Fruit fly (Drosophila melanogaster): Measurements from ENCODE around the gene Iml1.

Iml1 gene

DNA sequence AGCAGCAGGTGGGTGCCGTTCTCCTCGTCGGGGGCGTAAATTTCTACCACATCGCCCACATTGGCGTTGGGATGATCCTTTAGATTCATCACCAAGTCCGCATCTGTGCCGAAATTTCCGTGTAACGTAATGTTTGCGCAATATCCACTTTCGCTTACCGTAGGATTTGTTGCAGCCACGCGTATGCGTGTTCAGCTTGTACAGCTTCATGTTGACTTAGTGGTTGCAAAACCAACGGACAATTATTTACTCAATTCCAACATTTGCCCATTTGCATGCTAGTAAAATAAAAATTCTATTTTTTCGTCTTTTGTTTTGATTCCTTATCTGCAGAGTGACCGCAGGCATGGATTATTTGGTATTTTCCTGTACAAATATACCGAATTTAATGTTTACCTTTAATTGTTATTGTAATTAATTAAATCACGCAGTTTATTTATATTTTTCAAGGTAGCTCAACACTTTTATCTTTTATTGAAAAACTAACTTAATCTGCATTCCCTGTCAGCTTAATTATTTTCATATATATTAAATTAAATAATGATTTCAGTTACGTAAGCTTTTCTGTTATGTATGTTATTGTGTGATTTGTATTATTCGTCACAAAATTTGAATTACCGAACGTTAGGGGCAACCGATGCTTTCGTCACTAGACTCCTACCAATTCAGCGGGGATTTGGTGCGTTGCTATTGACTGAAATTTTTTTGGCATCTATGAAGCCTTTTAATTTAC lies at the start of gene Iml1 (continued):
- TF ChIP-seq sr (GFP tag; IDR thresholded peaks at IDR 0.05): no peak
- TF ChIP-seq CG12769 (tag; optimal IDR thresholded peaks at IDR 0.05): no peak
- TF ChIP-seq zfh2 (GFP tag; optimal IDR thresholded peaks at IDR 0.05): peak; percentile 56
- TF ChIP-seq CG10267 (tag; optimal IDR thresholded peaks at IDR 0.05): peak; percentile 47
- peak; percentile 83 for TF ChIP-seq CG9437 (GFP tag; optimal IDR thresholded peaks at IDR 0.05)
- TF ChIP-seq CG18262 (tag; optimal IDR thresholded peaks at IDR 0.05): no peak
- TF ChIP-seq CG2202 (tag; optimal IDR thresholded peaks at IDR 0.05): no peak
- TF ChIP-seq kah (GFP tag; optimal IDR thresholded peaks at IDR 0.05): no peak
- TF ChIP-seq unc-4 (GFP tag; IDR thresholded peaks at IDR 0.05; ENCODE audit: partially characterized antibody): no peak
- no peak for TF ChIP-seq luna (GFP tag; optimal IDR thresholded peaks at IDR 0.05)
- TF ChIP-seq jing (GFP tag; optimal IDR thresholded peaks at IDR 0.05): no peak
- peak; percentile 28 for TF ChIP-seq slou (GFP tag; optimal IDR thresholded peaks at IDR 0.05)
- TF ChIP-seq CG11398 (GFP tag; optimal IDR thresholded peaks at IDR 0.05): no peak
- TF ChIP-seq CG33557 (GFP tag; optimal IDR thresholded peaks at IDR 0.05): no peak
- TF ChIP-seq CG4820 (GFP tag; optimal IDR thresholded peaks at IDR 0.05): peak; percentile 27
- no peak for TF ChIP-seq CG8089 (GFP tag; optimal IDR thresholded peaks at IDR 0.05)
- TF ChIP-seq CG17568 (GFP tag; optimal IDR thresholded peaks at IDR 0.05): no peak
- TF ChIP-seq CG17612 (GFP tag; IDR thresholded peaks at IDR 0.05): no peak
- no peak for TF ChIP-seq Neu2 (GFP tag; optimal IDR thresholded peaks at IDR 0.05; ENCODE audit: borderline replicate concordance)
- no peak for TF ChIP-seq bowl (GFP tag; IDR thresholded peaks at IDR 0.05)
- peak; percentile 8 for TF ChIP-seq CG9817 (tag; optimal IDR thresholded peaks at IDR 0.05)
- TF ChIP-seq CG2120 (GFP tag; optimal IDR thresholded peaks at IDR 0.05): no peak
- peak; percentile 61 for TF ChIP-seq Abd-B (GFP tag; optimal IDR thresholded peaks at IDR 0.05)
- TF ChIP-seq Sry-β (GFP tag; optimal IDR thresholded peaks at IDR 0.05): no peak
- no peak for TF ChIP-seq abd-A (tag; optimal IDR thresholded peaks at IDR 0.05)
- no peak for TF ChIP-seq Hr51 (GFP tag; optimal IDR thresholded peaks at IDR 0.05)
- TF ChIP-seq sqz (GFP tag; optimal IDR thresholded peaks at IDR 0.05): no peak
- TF ChIP-seq Ptx1 (GFP tag; IDR thresholded peaks at IDR 0.05): peak; percentile 75
- no peak for TF ChIP-seq inv (GFP tag; IDR thresholded peaks at IDR 0.05; ENCODE audit: partially characterized antibody)
- TF ChIP-seq al (GFP tag; IDR thresholded peaks at IDR 0.05): peak; percentile 68
- no peak for TF ChIP-seq org-1 (GFP tag; optimal IDR thresholded peaks at IDR 0.05)
- TF ChIP-seq CG8388 (GFP tag; optimal IDR thresholded peaks at IDR 0.05): peak; percentile 32
- TF ChIP-seq CG9727 (GFP tag; optimal IDR thresholded peaks at IDR 0.05): peak; percentile 7
- TF ChIP-seq Hey (tag; optimal IDR thresholded peaks at IDR 0.05): no peak
- no peak for TF ChIP-seq D (optimal IDR thresholded peaks at IDR 0.05)
- TF ChIP-seq D (GFP tag; optimal IDR thresholded peaks at IDR 0.05): no peak
- no peak for TF ChIP-seq grau (tag; optimal IDR thresholded peaks at IDR 0.05)
- TF ChIP-seq sens (GFP tag): no peak
- TF ChIP-seq dpn (GFP tag; optimal IDR thresholded peaks at IDR 0.05): no peak
- no peak for TF ChIP-seq Drgx (GFP tag; IDR thresholded peaks at IDR 0.05)
- TF ChIP-seq CG13123 (GFP tag; optimal IDR thresholded peaks at IDR 0.05): no peak
- peak; percentile 27 for TF ChIP-seq Ets97D (GFP tag; optimal IDR thresholded peaks at IDR 0.05)
- TF ChIP-seq CG6791 (GFP tag; IDR thresholded peaks at IDR 0.05; ENCODE audit: partially characterized antibody): no peak
- TF ChIP-seq CG4617 (GFP tag; optimal IDR thresholded peaks at IDR 0.05; ENCODE audit: borderline replicate concordance): peak; percentile 44
- no peak for TF ChIP-seq fu2 (GFP tag; optimal IDR thresholded peaks at IDR 0.05)
- TF ChIP-seq Opbp (GFP tag; IDR thresholded peaks at IDR 0.05; ENCODE audit: partially characterized antibody): no peak
- TF ChIP-seq Trl (optimal IDR thresholded peaks at IDR 0.05): no peak
- peak; percentile 32 for TF ChIP-seq Trl (GFP tag; optimal IDR thresholded peaks at IDR 0.05)
- no peak for TF ChIP-seq CG9876 (GFP tag; optimal IDR thresholded peaks at IDR 0.05)
- TF ChIP-seq Dll (GFP tag; IDR thresholded peaks at IDR 0.05; ENCODE audit: partially characterized antibody): no peak

All from whole organism, embryonic.